Worm (Caenorhabditis elegans): Measurements from ENCODE around the gene R08F11.7.

ce11 chrV:3774653-3775052 is 15.2 kb upstream of the R08F11.7 start:
- TF ChIP-seq hmg-4 (GFP tag; optimal IDR thresholded peaks at IDR 0.05) (no peak), pes-1 (GFP tag; IDR thresholded peaks at IDR 0.05) (no peak), tbx-37 (GFP tag; conservative IDR thresholded peaks at IDR 0.05) (no peak), ama-1 (optimal IDR thresholded peaks at IDR 0.05) (no peak), flt-1 (GFP tag; IDR thresholded peaks at IDR 0.05) (no peak)
